Worm (Caenorhabditis elegans) whole organism, young adult: ENCODE results near the gene C47E12.9.

Experiments used
- F37B4.10 ChIP-seq: fragments of 200-800 bp; sonication (Bioruptor generic); IDR thresholded peaks from 2 replicates; pipeline ENCODE4 v1.3.6; 2022; ENCODE audit warnings: missing genetic modification characterization, missing compliant biosample characterization
- ama-1 ChIP-seq, 3 experiments: fragments of 150-350 bp in 1 of 3; sonication (generic microtip) in 2 of 3; optimal IDR thresholded peaks; 2 replicates each; lab custom pipeline; 2014 to 2018; ENCODE audit warnings: missing biosample characterization in 2 of 3, missing genetic modification characterization in 2 of 3, missing genetic modification reagents in 2 of 3
- ceh-27 ChIP-seq: fragments of 200-800 bp; sonication (Bioruptor generic); optimal IDR thresholded peaks from 2 replicates; lab custom pipeline; 2018; ENCODE audit warnings: mild to moderate bottlenecking, missing genetic modification characterization, moderate library complexity, missing compliant biosample characterization
- dpl-1 ChIP-seq: fragments of 150-350 bp; optimal IDR thresholded peaks from 2 replicates; lab custom pipeline; 2014; ENCODE audit warnings: missing biosample characterization, missing genetic modification reagents, missing genetic modification characterization
- him-1 ChIP-seq: sonication (generic microtip); optimal IDR thresholded peaks from 2 replicates; lab custom pipeline; 2016; ENCODE audit warnings: missing genotype, missing genetic modification reagents, missing genetic modification characterization, missing compliant biosample characterization
- let-526 ChIP-seq: fragments of 200-800 bp; sonication (Bioruptor generic); IDR thresholded peaks from 2 replicates; pipeline ENCODE4 v1.3.6; 2022; ENCODE audit warnings: missing genetic modification reagents, missing genetic modification characterization, missing compliant biosample characterization
- lsy-27 ChIP-seq: sonication (generic microtip); optimal IDR thresholded peaks from 2 replicates; lab custom pipeline; 2017; ENCODE audit warnings: missing genetic modification characterization, mild to moderate bottlenecking, missing compliant biosample characterization, antibody characterized with exemption, missing genotype, borderline replicate concordance; ENCODE audit not compliant: insufficient read depth
- pha-4 ChIP-seq: fragments of 150-350 bp; sonication (generic microtip); optimal IDR thresholded peaks from 2 replicates; lab custom pipeline; 2014; ENCODE audit warnings: missing biosample characterization, missing genetic modification reagents, missing genetic modification characterization
- tlf-1 ChIP-seq: fragments of 200-800 bp; sonication (Bioruptor generic); optimal IDR thresholded peaks from 2 replicates; lab custom pipeline; 2018; ENCODE audit warnings: mild to moderate bottlenecking, missing genetic modification characterization, missing compliant biosample characterization
- unc-62 ChIP-seq: fragments of 150-350 bp; optimal IDR thresholded peaks from 2 replicates; lab custom pipeline; 2014; ENCODE audit warnings: missing biosample characterization, missing genetic modification reagents, missing genetic modification characterization
- ztf-18 ChIP-seq: sonication (generic microtip); optimal IDR thresholded peaks from 2 replicates; lab custom pipeline; 2016; ENCODE audit warnings: missing genotype, mild to moderate bottlenecking, missing genetic modification characterization, missing compliant biosample characterization

DNA sequence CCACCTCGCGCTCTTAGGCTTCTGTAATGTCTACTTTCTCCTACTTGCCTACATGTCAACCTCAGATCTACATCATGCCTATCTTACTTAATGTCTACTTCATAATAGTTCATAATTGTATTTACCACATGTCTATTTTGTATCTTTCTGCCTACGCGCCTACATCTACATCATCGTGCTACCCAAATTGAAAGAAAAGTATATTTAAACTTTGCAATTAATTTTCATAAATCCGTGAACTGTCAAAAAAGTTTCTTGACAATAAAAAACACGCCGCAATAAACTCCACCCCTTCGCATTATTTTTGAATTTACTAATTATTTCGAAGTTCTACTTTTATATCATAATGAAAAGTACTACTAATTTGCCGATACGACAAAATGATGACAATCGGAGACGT lies 48.5 kb downstream of the C47E12.9 start, which contains the start of gene F44D12.8:
- no peak for TF ChIP-seq ceh-27 (GFP tag; lab: Kevin White, UChicago)
- no peak for TF ChIP-seq ztf-18 (tag; lab: Kevin White, UChicago)
- TF ChIP-seq tlf-1 (GFP tag; lab: Kevin White, UChicago), result no peak
- TF ChIP-seq ama-1 (optimal IDR thresholded peaks at IDR 0.05; lab: Kevin White, UChicago), result no peak
- TF ChIP-seq ama-1 (GFP tag; optimal IDR thresholded peaks at IDR 0.05; lab: Kevin White, UChicago), result no peak
- no peak for TF ChIP-seq lsy-27 (tag; lab: Kevin White, UChicago)
- TF ChIP-seq him-1 (tag; lab: Kevin White, UChicago), result no peak
- TF ChIP-seq F37B4.10 (GFP tag; lab: Robert Waterston, UW), result no peak
- TF ChIP-seq dpl-1 (GFP tag; lab: Kevin White, UChicago), result no peak
- TF ChIP-seq let-526 (GFP tag; lab: Robert Waterston, UW), result no peak
- TF ChIP-seq unc-62 (GFP tag; lab: Kevin White, UChicago), result no peak
- TF ChIP-seq pha-4 (tag; lab: Kevin White, UChicago), result no peak
